Worm (Caenorhabditis elegans) whole organism, late embryonic: ENCODE data around the gene srg-58.

Experiments used
- C38D4.7 ChIP-seq: fragments of 200-800 bp; sonication (Bioruptor generic); optimal IDR thresholded peaks from 2 replicates; lab custom pipeline; 2018; ENCODE audit warnings: mild to moderate bottlenecking, missing genetic modification characterization, moderate library complexity, missing compliant biosample characterization
- K09A11.1 ChIP-seq: sonication (generic microtip); optimal IDR thresholded peaks from 2 replicates; lab custom pipeline; 2017; ENCODE audit warnings: antibody characterized with exemption, mild to moderate bottlenecking, missing genetic modification characterization, missing compliant biosample characterization; ENCODE audit not compliant: insufficient read depth
- Y22D7AL.16 ChIP-seq: sonication (generic microtip); optimal IDR thresholded peaks from 2 replicates; lab custom pipeline; 2016; ENCODE audit warnings: missing genetic modification characterization, missing compliant biosample characterization
- ahr-1 ChIP-seq: sonication (generic microtip); optimal IDR thresholded peaks from 2 replicates; lab custom pipeline; 2016; ENCODE audit warnings: missing genetic modification characterization, missing compliant biosample characterization
- ama-1 ChIP-seq: fragments of 150-350 bp; optimal IDR thresholded peaks from 2 replicates; lab custom pipeline; 2014
- ceh-18 ChIP-seq: sonication (generic microtip); optimal IDR thresholded peaks from 2 replicates; lab custom pipeline; 2016; ENCODE audit warnings: missing genetic modification characterization, missing compliant biosample characterization
- ceh-19 ChIP-seq: fragments of 200-800 bp; sonication (Bioruptor generic); optimal IDR thresholded peaks from 2 replicates; lab custom pipeline; 2018; ENCODE audit warnings: mild to moderate bottlenecking, missing genetic modification characterization, missing compliant biosample characterization
- ceh-31 ChIP-seq: sonication (generic microtip); optimal IDR thresholded peaks from 2 replicates; lab custom pipeline; 2016; ENCODE audit warnings: missing genetic modification characterization, missing compliant biosample characterization
- ceh-48 ChIP-seq: sonication (generic microtip); optimal IDR thresholded peaks from 2 replicates; lab custom pipeline; 2016; ENCODE audit warnings: missing genetic modification characterization, inconsistent platforms, missing compliant biosample characterization
- ceh-6 ChIP-seq: fragments of 200-800 bp; sonication (Bioruptor generic); optimal IDR thresholded peaks from 2 replicates; lab custom pipeline; 2018; ENCODE audit warnings: mild to moderate bottlenecking, missing genetic modification characterization, missing compliant biosample characterization
- ceh-9 ChIP-seq: sonication (generic microtip); optimal IDR thresholded peaks from 2 replicates; lab custom pipeline; 2016; ENCODE audit warnings: mild to moderate bottlenecking, missing genetic modification characterization, inconsistent platforms, missing compliant biosample characterization
- che-1 ChIP-seq: sonication (generic microtip); optimal IDR thresholded peaks from 2 replicates; lab custom pipeline; 2016; ENCODE audit warnings: mild to moderate bottlenecking, missing genetic modification characterization, missing compliant biosample characterization
- elt-4 ChIP-seq: sonication (generic microtip); optimal IDR thresholded peaks from 2 replicates; lab custom pipeline; 2016; ENCODE audit warnings: missing genetic modification characterization, missing compliant biosample characterization
- ets-4 ChIP-seq: sonication (generic microtip); optimal IDR thresholded peaks from 2 replicates; lab custom pipeline; 2016; ENCODE audit warnings: missing genetic modification characterization, missing compliant biosample characterization
- fax-1 ChIP-seq: sonication (generic microtip); optimal IDR thresholded peaks from 2 replicates; lab custom pipeline; 2016; ENCODE audit warnings: missing genotype, missing genetic modification characterization, missing compliant biosample characterization
- fkh-10 ChIP-seq: fragments of 150-350 bp; optimal IDR thresholded peaks from 2 replicates; lab custom pipeline; 2014; ENCODE audit warnings: missing biosample characterization, missing genetic modification reagents, missing genetic modification characterization
- fkh-6 ChIP-seq: sonication (generic microtip); optimal IDR thresholded peaks from 2 replicates; lab custom pipeline; 2016; ENCODE audit warnings: missing genetic modification characterization, missing compliant biosample characterization
- gmeb-2 ChIP-seq: sonication (generic microtip); optimal IDR thresholded peaks from 2 replicates; lab custom pipeline; 2016; ENCODE audit warnings: missing genetic modification characterization, inconsistent platforms, missing compliant biosample characterization
- hlh-13 ChIP-seq: fragments of 200-800 bp; sonication (Bioruptor generic); optimal IDR thresholded peaks from 2 replicates; lab custom pipeline; 2018; ENCODE audit warnings: mild to moderate bottlenecking, missing genetic modification characterization, missing compliant biosample characterization
- hlh-15 ChIP-seq: sonication (generic microtip); optimal IDR thresholded peaks from 2 replicates; lab custom pipeline; 2016; ENCODE audit warnings: missing genetic modification characterization, missing compliant biosample characterization
- hlh-30 ChIP-seq: sonication (generic microtip); optimal IDR thresholded peaks from 2 replicates; lab custom pipeline; 2017; ENCODE audit warnings: antibody characterized with exemption, missing genetic modification characterization, missing compliant biosample characterization; ENCODE audit not compliant: insufficient read depth
- hlh-8 ChIP-seq: sonication (generic microtip); optimal IDR thresholded peaks from 2 replicates; lab custom pipeline; 2016; ENCODE audit warnings: missing genotype, missing genetic modification characterization, missing compliant biosample characterization
- lim-6 ChIP-seq: sonication (generic microtip); optimal IDR thresholded peaks from 2 replicates; lab custom pipeline; 2016; ENCODE audit warnings: missing genetic modification characterization, missing compliant biosample characterization
- nhr-11 ChIP-seq: fragments of 150-350 bp; optimal IDR thresholded peaks from 2 replicates; lab custom pipeline; 2014; ENCODE audit warnings: missing biosample characterization, missing genetic modification characterization
- nhr-232 ChIP-seq: sonication (generic microtip); optimal IDR thresholded peaks from 2 replicates; lab custom pipeline; 2016; ENCODE audit warnings: missing genetic modification characterization, missing compliant biosample characterization
- npax-4 ChIP-seq: sonication (generic microtip); optimal IDR thresholded peaks from 2 replicates; lab custom pipeline; 2016; ENCODE audit warnings: missing genetic modification characterization, missing compliant biosample characterization
- odd-2 ChIP-seq: sonication (generic microtip); optimal IDR thresholded peaks from 2 replicates; lab custom pipeline; 2017; ENCODE audit warnings: antibody characterized with exemption, mild to moderate bottlenecking, missing genetic modification characterization, missing compliant biosample characterization
- pag-3 ChIP-seq: sonication (generic microtip); optimal IDR thresholded peaks from 2 replicates; lab custom pipeline; 2016; ENCODE audit warnings: missing compliant biosample characterization, missing genetic modification characterization, borderline replicate concordance
- pat-9 ChIP-seq: fragments of 200-800 bp; sonication (Bioruptor generic); optimal IDR thresholded peaks from 2 replicates; lab custom pipeline; 2018; ENCODE audit warnings: mild to moderate bottlenecking, missing genetic modification characterization, moderate library complexity, missing compliant biosample characterization
- pax-1 ChIP-seq: fragments of 150-350 bp; optimal IDR thresholded peaks from 2 replicates; lab custom pipeline; 2014; ENCODE audit warnings: missing biosample characterization, missing genetic modification characterization
- pha-4 ChIP-seq: fragments of 150-350 bp; optimal IDR thresholded peaks from 2 replicates; lab custom pipeline; 2018; ENCODE audit warnings: missing biosample characterization, missing genetic modification reagents, missing genetic modification characterization
- pros-1 ChIP-seq: fragments of 150-350 bp; optimal IDR thresholded peaks from 2 replicates; lab custom pipeline; 2014; ENCODE audit warnings: missing biosample characterization, missing genetic modification reagents, missing genetic modification characterization
- ref-2 ChIP-seq: sonication (generic microtip); optimal IDR thresholded peaks from 2 replicates; lab custom pipeline; 2016; ENCODE audit warnings: missing genetic modification characterization, missing compliant biosample characterization
- rnt-1 ChIP-seq: sonication (generic microtip); optimal IDR thresholded peaks from 2 replicates; lab custom pipeline; 2016; ENCODE audit warnings: missing genetic modification characterization, missing compliant biosample characterization
- sox-4 ChIP-seq: sonication (generic microtip); optimal IDR thresholded peaks from 2 replicates; lab custom pipeline; 2017; ENCODE audit warnings: mild to moderate bottlenecking, missing genetic modification characterization, inconsistent platforms, missing compliant biosample characterization
- tbx-2 ChIP-seq: sonication (generic microtip); optimal IDR thresholded peaks from 2 replicates; lab custom pipeline; 2016; ENCODE audit warnings: missing genetic modification characterization, missing compliant biosample characterization
- tbx-7 ChIP-seq: sonication (generic microtip); optimal IDR thresholded peaks from 2 replicates; lab custom pipeline; 2016; ENCODE audit warnings: missing genotype, missing genetic modification characterization, missing compliant biosample characterization
- unc-3 ChIP-seq, 2 experiments: fragments of 200-800 bp in 1 of 2; sonication (Bioruptor generic) in 1 of 2; sonication (generic microtip) in 1 of 2; conservative IDR thresholded peaks in 1 of 2; optimal IDR thresholded peaks in 1 of 2; 2 replicates each; pipeline versions ENCODE4 v1.3.6 to Lab custom; 2016 to 2022; ENCODE audit warnings: missing compliant biosample characterization in 2 of 2, missing genetic modification characterization in 2 of 2, missing genetic modification reagents in 1 of 2
- unc-55 ChIP-seq: sonication (generic microtip); optimal IDR thresholded peaks from 2 replicates; lab custom pipeline; 2017; ENCODE audit warnings: missing biosample characterization, missing genetic modification reagents, missing genetic modification characterization
- unc-86 ChIP-seq: sonication (generic microtip); optimal IDR thresholded peaks from 2 replicates; lab custom pipeline; 2016; ENCODE audit warnings: missing genetic modification characterization, missing compliant biosample characterization
- zip-5 ChIP-seq: sonication (generic microtip); optimal IDR thresholded peaks from 2 replicates; lab custom pipeline; 2016; ENCODE audit warnings: missing genetic modification characterization, missing compliant biosample characterization
- ztf-16 ChIP-seq: sonication (generic microtip); optimal IDR thresholded peaks from 2 replicates; lab custom pipeline; 2017; ENCODE audit warnings: missing genetic modification characterization, missing compliant biosample characterization

Gene srg-58

ce11 chrV:2780786-2781185 lies 21.4 kb upstream of the srg-58 start, which contains the start of gene R05D8.11:
Gene R05D8.11, minus strand, starts transcription at chrV:2780886.
- TF ChIP-seq unc-55 = no peak
- TF ChIP-seq sox-4 (tag; lab: Kevin White, UChicago) = no peak
- no peak for TF ChIP-seq C38D4.7
- no peak for TF ChIP-seq ceh-48 (tag; lab: Kevin White, UChicago)
- no peak for TF ChIP-seq che-1 (tag; lab: Kevin White, UChicago)
- TF ChIP-seq ets-4 (tag; lab: Kevin White, UChicago) = no peak
- no peak for TF ChIP-seq hlh-30

ce11 chrV:2774042-2774441 lies 14.7 kb upstream of the srg-58 start, which contains the start of gene srj-18:
Gene srj-18, plus strand, starts transcription at chrV:2774342.
- TF ChIP-seq pag-3 (tag; lab: Kevin White, UChicago) (no peak), tbx-2 (tag; lab: Kevin White, UChicago) (no peak), hlh-13 (GFP tag; lab: Kevin White, UChicago) (no peak), pros-1 (tag; lab: Kevin White, UChicago) (no peak), fkh-10 (no peak), lim-6 (tag; lab: Kevin White, UChicago) (no peak), pax-1 (no peak), ceh-9 (no peak), gmeb-2 (tag; lab: Kevin White, UChicago) (no peak), ceh-18 (no peak), zip-5 (no peak), K09A11.1 (tag; lab: Kevin White, UChicago) (no peak)

ce11 chrV:2771560-2771959 lies 12.2 kb upstream of the srg-58 start, which contains the start of gene srh-56:
Gene srh-56, plus strand, starts transcription at chrV:2771860.
- TF ChIP-seq ref-2 = no peak
- no peak for TF ChIP-seq hlh-8
- no peak for TF ChIP-seq hlh-30
- TF ChIP-seq ceh-19 (GFP tag; lab: Kevin White, UChicago) = no peak
- TF ChIP-seq K09A11.1 (tag; lab: Kevin White, UChicago) = no peak
- TF ChIP-seq pros-1 (tag; lab: Kevin White, UChicago) = no peak
- no peak for TF ChIP-seq fax-1 (tag; lab: Kevin White, UChicago)
- no peak for TF ChIP-seq gmeb-2 (tag; lab: Kevin White, UChicago)
- TF ChIP-seq tbx-7 (tag; lab: Kevin White, UChicago) = no peak
- TF ChIP-seq pag-3 (tag; lab: Kevin White, UChicago) = no peak
- TF ChIP-seq unc-55 = no peak
- no peak for TF ChIP-seq nhr-232 (tag; lab: Kevin White, UChicago)
- no peak for TF ChIP-seq Y22D7AL.16 (tag; lab: Kevin White, UChicago)
- TF ChIP-seq ceh-9 = no peak
- TF ChIP-seq elt-4 (tag; lab: Kevin White, UChicago) = no peak
- no peak for TF ChIP-seq unc-86 (tag; lab: Kevin White, UChicago)

ce11 chrV:2769754-2770153 lies 10.4 kb upstream of the srg-58 start, which contains the start of gene dhs-15:
Gene dhs-15, minus strand, starts transcription at chrV:2769854.
- no peak for TF ChIP-seq fkh-6
- no peak for TF ChIP-seq ceh-6 (GFP tag; lab: Kevin White, UChicago)
- no peak for TF ChIP-seq odd-2 (tag; lab: Kevin White, UChicago)
- no peak for TF ChIP-seq pha-4
- TF ChIP-seq rnt-1 (tag; lab: Kevin White, UChicago) = no peak
- no peak for TF ChIP-seq nhr-11 (tag; lab: Kevin White, UChicago)
- no peak for TF ChIP-seq unc-3 (GFP tag; conservative IDR thresholded peaks at IDR 0.05; lab: Robert Waterston, UW)
- no peak for TF ChIP-seq unc-3 (tag; optimal IDR thresholded peaks at IDR 0.05; lab: Kevin White, UChicago)
- TF ChIP-seq ahr-1 (tag; lab: Kevin White, UChicago) = no peak
- no peak for TF ChIP-seq hlh-15 (tag; lab: Kevin White, UChicago)
- no peak for TF ChIP-seq zip-5
- no peak for TF ChIP-seq ceh-18
- no peak for TF ChIP-seq tbx-2 (tag; lab: Kevin White, UChicago)
- TF ChIP-seq ceh-31 (tag; lab: Kevin White, UChicago) = no peak
- TF ChIP-seq pat-9 (tag; lab: Kevin White, UChicago) = no peak
- no peak for TF ChIP-seq ztf-16 (tag; lab: Kevin White, UChicago)
- TF ChIP-seq ama-1 (lab: Kevin White, UChicago) = no peak
- TF ChIP-seq npax-4 = no peak
- TF ChIP-seq, all 69 proteins: peak for 0
